Worm (Caenorhabditis elegans) whole organism, L4 larva: ENCODE data around the gene C38D4.7.

Experiments used
- ZK546.5 ChIP-seq, 2 experiments: sonication (generic microtip); optimal IDR thresholded peaks; 2 replicates each; lab custom pipeline; 2017; ENCODE audit warnings: missing biosample characterization in 2 of 2, missing genetic modification characterization in 2 of 2
- mdl-1 ChIP-seq, 2 experiments: fragments of 150-350 bp in 1 of 2; sonication (generic microtip) in 1 of 2; optimal IDR thresholded peaks; 2 replicates each; lab custom pipeline; 2014 to 2017; ENCODE audit warnings: missing biosample characterization in 2 of 2, missing genetic modification characterization in 2 of 2
- nhr-11 ChIP-seq: fragments of 150-350 bp; optimal IDR thresholded peaks from 2 replicates; lab custom pipeline; 2014; ENCODE audit warnings: missing biosample characterization, missing genetic modification characterization
- nhr-237 ChIP-seq: sonication (generic microtip); optimal IDR thresholded peaks from 2 replicates; lab custom pipeline; 2017; ENCODE audit warnings: missing biosample characterization, missing genetic modification characterization
- ztf-11 ChIP-seq: fragments of 150-350 bp; optimal IDR thresholded peaks from 2 replicates; lab custom pipeline; 2014; ENCODE audit warnings: missing biosample characterization, missing genetic modification characterization

DNA sequence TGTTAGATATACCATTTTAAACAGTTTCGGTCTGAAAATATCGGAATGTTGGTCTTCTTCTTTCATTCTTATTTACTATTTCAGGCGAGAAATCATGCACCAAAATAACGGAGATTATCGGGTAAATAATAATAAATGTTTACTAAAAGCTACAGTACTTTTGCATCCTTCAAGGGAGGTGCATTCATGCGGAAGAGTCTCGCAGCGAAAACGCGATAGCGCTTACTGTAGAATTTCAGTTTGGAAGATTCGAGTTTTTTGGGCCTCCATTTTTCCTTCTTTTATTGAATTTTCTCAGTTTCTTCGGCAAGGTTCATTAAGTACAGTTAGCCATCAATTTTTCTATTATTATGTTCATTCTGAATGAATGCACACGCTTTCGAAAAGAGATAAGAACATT, 45.0 kb upstream of the C38D4.7 start, which contains the start of gene C35D10.7:
- TF ChIP-seq ztf-11 (tag; lab: Kevin White, UChicago) (no peak), nhr-237 (tag; lab: Kevin White, UChicago) (no peak), ZK546.5 (tag; optimal IDR thresholded peaks at IDR 0.05; lab: Kevin White, UChicago) (no peak), nhr-11 (tag; lab: Kevin White, UChicago) (no peak), mdl-1 (tag; optimal IDR thresholded peaks at IDR 0.05; lab: Kevin White, UChicago) (no peak)
